Fruit fly (Drosophila melanogaster): ENCODE measurements around the gene HDAC3.
A peak's percentile ranks its signal among the peaks of the same experiment; 100 is the strongest.

HDAC3 gene

dm6 chr3R:5474551-5474950, at the start of gene HDAC3, which contains the start of the genes CG45100 and Hcs:
Gene HDAC3 (minus strand): TSS chr3R:5474600.
Gene CG45100 (minus strand): TSS chr3R:5474600.
Gene Hcs (plus strand): TSS chr3R:5474899.
- TF ChIP-seq CG7101 (tag; optimal IDR thresholded peaks at IDR 0.05) = peak; percentile 31
- TF ChIP-seq CG11617 (GFP tag; optimal IDR thresholded peaks at IDR 0.05) = peak; percentile 34
- TF ChIP-seq CG1620 (GFP tag; optimal IDR thresholded peaks at IDR 0.05) = peak; percentile 39
- no peak for TF ChIP-seq kay (GFP tag; ENCODE audit: borderline replicate concordance)
- TF ChIP-seq Mnt (GFP tag; optimal IDR thresholded peaks at IDR 0.05) = peak; percentile 28
- TF ChIP-seq CG12768 (GFP tag; optimal IDR thresholded peaks at IDR 0.05) = peak; percentile 59
- no peak for TF ChIP-seq Crg-1 (GFP tag; optimal IDR thresholded peaks at IDR 0.05)
- TF ChIP-seq CG14711 (tag; optimal IDR thresholded peaks at IDR 0.05) = peak; percentile 26
- peak; percentile 29 for TF ChIP-seq Clk (GFP tag; optimal IDR thresholded peaks at IDR 0.05)
- peak; percentile 19 for TF ChIP-seq pad (GFP tag; optimal IDR thresholded peaks at IDR 0.05)

DNA sequence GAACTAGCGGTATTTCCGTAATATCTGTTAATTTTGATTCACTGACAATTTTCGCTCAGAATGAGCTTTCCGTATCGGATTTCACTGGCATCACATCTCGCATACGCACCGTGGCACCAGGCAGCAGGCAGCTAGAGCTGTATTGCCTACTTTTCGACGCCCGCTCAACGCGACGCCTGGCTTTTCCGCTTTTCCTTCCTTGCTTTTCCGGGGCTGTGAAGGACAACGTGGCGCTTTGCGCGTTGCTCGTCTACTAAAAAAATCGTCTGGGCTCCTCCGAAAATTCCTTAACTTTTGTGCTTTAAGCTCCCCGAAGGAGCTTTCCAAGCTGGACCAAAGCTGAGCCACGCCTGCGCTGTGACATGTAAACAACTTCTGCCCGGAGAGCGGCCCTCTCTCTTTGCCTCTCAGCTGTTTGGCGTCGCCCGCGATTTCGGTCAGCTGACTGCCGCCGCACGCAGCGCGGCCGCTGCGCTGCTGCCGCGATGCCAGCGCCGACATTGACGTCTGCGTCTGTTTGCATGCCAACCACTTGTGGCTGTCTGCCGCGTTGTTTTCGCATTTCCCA, 48.8 kb upstream of the HDAC3 start, which contains the start of the genes CG43845 and Nmdar1:
Gene CG43845 (minus strand): TSS at position 51 of the 568 bp plus-strand sequence.
Gene Nmdar1 (minus strand): TSS at position 259 of the 568 bp plus-strand sequence.
- TF ChIP-seq ovo (GFP tag; optimal IDR thresholded peaks at IDR 0.05) (no peak), CG1620 (GFP tag; optimal IDR thresholded peaks at IDR 0.05) (no peak), Hr96 (GFP tag; optimal IDR thresholded peaks at IDR 0.05) (no peak), toe (GFP tag; optimal IDR thresholded peaks at IDR 0.05) (no peak), CG14711 (tag; optimal IDR thresholded peaks at IDR 0.05) (no peak), bab1 (GFP tag; optimal IDR thresholded peaks at IDR 0.05) (no peak), cic (GFP tag; optimal IDR thresholded peaks at IDR 0.05) (peak; percentile 3)

DNA sequence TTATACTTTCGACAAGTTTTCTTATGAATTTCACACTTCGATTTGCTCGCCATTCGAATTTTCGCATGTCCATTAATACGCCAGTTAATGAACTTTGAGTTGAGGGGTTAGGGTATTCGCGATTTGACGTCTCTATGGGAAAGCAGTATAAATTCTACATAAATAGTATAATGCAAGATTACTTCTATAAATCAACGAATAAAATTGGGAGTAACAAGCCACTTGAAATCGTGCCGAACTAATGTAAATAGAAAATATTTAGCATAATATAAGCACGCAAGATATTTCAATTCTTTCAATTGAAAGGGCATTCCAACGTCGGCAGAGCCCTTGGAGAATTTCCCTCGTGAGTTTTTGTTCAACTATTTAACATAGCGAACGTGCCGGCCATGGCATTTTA, 46.2 kb upstream of the HDAC3 start:
- TF ChIP-seq Mnt (GFP tag; optimal IDR thresholded peaks at IDR 0.05) (no peak), CG1620 (GFP tag; optimal IDR thresholded peaks at IDR 0.05) (no peak), kay (GFP tag; ENCODE audit: borderline replicate concordance) (peak; percentile 80), CG7101 (tag; optimal IDR thresholded peaks at IDR 0.05) (no peak), Clk (GFP tag; optimal IDR thresholded peaks at IDR 0.05) (no peak), toe (GFP tag; optimal IDR thresholded peaks at IDR 0.05) (no peak), CG7045 (GFP tag; optimal IDR thresholded peaks at IDR 0.05) (no peak), Crg-1 (GFP tag; optimal IDR thresholded peaks at IDR 0.05) (no peak), CG12768 (GFP tag; optimal IDR thresholded peaks at IDR 0.05) (peak; percentile 51), bab1 (GFP tag; optimal IDR thresholded peaks at IDR 0.05) (peak; percentile 58), CG14711 (tag; optimal IDR thresholded peaks at IDR 0.05) (no peak)

- TF ChIP-seq cic (GFP tag; optimal IDR thresholded peaks at IDR 0.05) (peak; percentile 25), CG11617 (GFP tag; optimal IDR thresholded peaks at IDR 0.05) (no peak)
These were observed 45.4 kb upstream of the HDAC3 start for dm6 chr3R:5519789-5520188.

DNA sequence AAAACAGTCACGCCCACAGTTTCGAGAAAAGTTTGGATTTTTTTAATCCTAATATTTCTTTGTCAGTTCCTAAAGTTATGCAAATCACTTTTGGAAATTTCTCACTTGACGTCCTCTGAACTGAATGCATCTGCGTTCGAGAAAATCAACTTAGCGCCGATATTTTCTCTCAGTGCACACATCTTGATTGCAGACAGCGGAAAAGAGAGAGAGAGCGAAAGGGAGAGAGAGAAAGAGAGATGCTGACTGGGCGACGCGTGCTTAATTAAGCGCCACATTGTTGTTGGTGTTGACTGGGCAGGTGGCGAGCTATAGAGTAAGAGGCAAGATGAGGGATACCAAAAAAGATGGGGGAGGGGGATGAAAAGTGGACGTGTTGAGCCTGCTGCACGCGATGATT, 44.2 kb upstream of the HDAC3 start:
- TF ChIP-seq bab1 (GFP tag; optimal IDR thresholded peaks at IDR 0.05) = peak; percentile 6
- peak; percentile 35 for TF ChIP-seq tj (GFP tag; optimal IDR thresholded peaks at IDR 0.05)
- no peak for TF ChIP-seq Crg-1 (GFP tag; optimal IDR thresholded peaks at IDR 0.05)

- TF ChIP-seq cnc (optimal IDR thresholded peaks at IDR 0.05) (no peak), CG7045 (GFP tag; optimal IDR thresholded peaks at IDR 0.05) (no peak), CG1620 (GFP tag; optimal IDR thresholded peaks at IDR 0.05) (no peak), Mnt (GFP tag; optimal IDR thresholded peaks at IDR 0.05) (no peak), ovo (GFP tag; optimal IDR thresholded peaks at IDR 0.05) (no peak), CG7101 (tag; optimal IDR thresholded peaks at IDR 0.05) (no peak)
These were observed 43.4 kb upstream of the HDAC3 start for dm6 chr3R:5517876-5518211.

DNA sequence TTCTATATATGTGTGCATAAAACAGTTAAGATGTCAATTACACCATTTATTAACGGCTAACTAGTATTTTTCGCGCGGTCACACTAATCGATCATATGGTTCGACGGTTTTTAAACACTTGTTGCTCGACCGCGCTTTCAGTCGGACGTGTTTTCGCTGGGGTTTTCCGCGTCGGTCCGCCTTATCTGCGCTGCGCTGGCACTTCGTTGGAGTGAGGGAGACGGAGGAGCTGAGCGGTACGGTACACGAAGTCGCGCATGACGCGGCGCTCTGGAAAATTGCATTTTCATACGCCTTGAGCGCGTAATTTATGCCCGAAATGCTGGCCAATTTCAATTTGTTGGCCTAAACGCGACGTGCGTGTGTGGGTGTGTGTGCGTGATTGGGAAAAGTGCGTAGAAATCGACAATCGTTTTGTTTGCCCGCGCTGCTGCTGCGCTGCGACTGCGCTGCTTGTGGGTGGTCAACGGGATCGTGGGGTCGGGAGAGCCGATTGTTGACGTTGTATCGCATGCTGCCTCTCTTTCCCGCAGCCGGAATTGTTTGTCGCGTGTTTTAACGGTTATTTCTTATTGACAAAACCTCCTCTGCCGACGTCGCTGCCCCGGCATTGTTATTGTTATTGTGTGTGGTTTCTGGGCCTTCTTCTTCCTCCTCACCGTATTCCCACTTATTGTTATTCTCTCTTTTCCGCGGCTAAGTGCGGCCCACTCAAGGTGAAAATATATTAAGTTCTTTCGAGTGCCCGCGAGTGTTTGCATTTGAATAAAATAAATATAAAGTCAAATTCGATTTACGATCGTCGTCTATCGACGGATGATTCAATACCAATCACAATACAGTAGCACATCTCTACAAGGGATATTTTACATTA, 42.8 kb upstream of the HDAC3 start, which contains the start of gene Itpr:
Gene Itpr (plus strand): TSS at position 116 of the 874 bp plus-strand sequence.
- TF ChIP-seq CG14711 (tag; optimal IDR thresholded peaks at IDR 0.05) (no peak), Clk (GFP tag; optimal IDR thresholded peaks at IDR 0.05) (no peak), Crg-1 (GFP tag; optimal IDR thresholded peaks at IDR 0.05) (peak; percentile 14), tj (GFP tag; optimal IDR thresholded peaks at IDR 0.05) (peak; percentile 68), pad (GFP tag; optimal IDR thresholded peaks at IDR 0.05) (peak; percentile 23), Mnt (GFP tag; optimal IDR thresholded peaks at IDR 0.05) (peak; percentile 76), cic (GFP tag; optimal IDR thresholded peaks at IDR 0.05) (peak; percentile 83), CG1620 (GFP tag; optimal IDR thresholded peaks at IDR 0.05) (no peak), CG33017 (tag; optimal IDR thresholded peaks at IDR 0.05) (no peak), CG5204 (GFP tag; optimal IDR thresholded peaks at IDR 0.05) (no peak), kay (GFP tag; ENCODE audit: borderline replicate concordance) (peak; percentile 69), CG11617 (GFP tag; optimal IDR thresholded peaks at IDR 0.05) (peak; percentile 31), ovo (GFP tag; optimal IDR thresholded peaks at IDR 0.05) (peak; percentile 95), cnc (optimal IDR thresholded peaks at IDR 0.05) (peak; percentile 68 to 77), CG12768 (GFP tag; optimal IDR thresholded peaks at IDR 0.05) (peak; percentile 63), CG7101 (tag; optimal IDR thresholded peaks at IDR 0.05) (no peak), Hr96 (GFP tag; optimal IDR thresholded peaks at IDR 0.05) (no peak), bab1 (GFP tag; optimal IDR thresholded peaks at IDR 0.05) (peak; percentile 37), CG7045 (GFP tag; optimal IDR thresholded peaks at IDR 0.05) (peak; percentile 47), toe (GFP tag; optimal IDR thresholded peaks at IDR 0.05) (no peak)

Data from whole organism, adult.